Fruit fly (Drosophila melanogaster): Measurements from ENCODE around the gene 2mit.

Gene 2mit

dm6 chr3R:13078263-13078662, 77.2 kb downstream of the 2mit start (continued):
- peak; percentile 65 for TF ChIP-seq CG2712 (tag; optimal IDR thresholded peaks at IDR 0.05)
- TF ChIP-seq CG8290 (GFP tag; optimal IDR thresholded peaks at IDR 0.05), result peak; percentile 28
- TF ChIP-seq CG8290 (tag; optimal IDR thresholded peaks at IDR 0.05), result peak in 1 of 2 experiments; percentile 72
- TF ChIP-seq zen (tag; optimal IDR thresholded peaks at IDR 0.05), result peak; percentile 8
- no peak for TF ChIP-seq CG9215 (GFP tag; IDR thresholded peaks at IDR 0.05)
- no peak for TF ChIP-seq sug (tag; optimal IDR thresholded peaks at IDR 0.05)
- TF ChIP-seq nmo (GFP tag; optimal IDR thresholded peaks at IDR 0.05), result peak; percentile 34
- peak; percentile 22; the same call in 1 of the 2 replicates for TF ChIP-seq bbx (GFP tag; IDR thresholded peaks at IDR 0.05; ENCODE audit: partially characterized antibody)
- peak; percentile 44 for TF ChIP-seq CG30403 (GFP tag; optimal IDR thresholded peaks at IDR 0.05)
- TF ChIP-seq dysf (GFP tag; IDR thresholded peaks at IDR 0.05), result peak; percentile 18; the same call in 1 of the 3 replicates
- TF ChIP-seq CG42726 (GFP tag; IDR thresholded peaks at IDR 0.05; ENCODE audit: partially characterized antibody), result peak; percentile 79
- TF ChIP-seq vvl (GFP tag; IDR thresholded peaks at IDR 0.05), result peak; percentile 73
- TF ChIP-seq fd102C (GFP tag; optimal IDR thresholded peaks at IDR 0.05), result peak; percentile 12
- peak; percentile 49 for TF ChIP-seq CG15601 (tag; optimal IDR thresholded peaks at IDR 0.05)
- peak; percentile 5 for TF ChIP-seq pzg (GFP tag; optimal IDR thresholded peaks at IDR 0.05)
- peak; percentile 59 for TF ChIP-seq CG17829 (tag; optimal IDR thresholded peaks at IDR 0.05)
- TF ChIP-seq pnt (GFP tag; optimal IDR thresholded peaks at IDR 0.05), result peak; percentile 17
- peak; percentile 70 for TF ChIP-seq HmgZ (tag; optimal IDR thresholded peaks at IDR 0.05)
- TF ChIP-seq CG3407 (GFP tag; optimal IDR thresholded peaks at IDR 0.05), result no peak
- peak in 1 of 3 experiments; percentile 3 for TF ChIP-seq lola (GFP tag; optimal IDR thresholded peaks at IDR 0.05)
- peak; percentile 67 for TF ChIP-seq CG32532 (GFP tag; IDR thresholded peaks at IDR 0.05)
- no peak for TF ChIP-seq Dad (GFP tag; optimal IDR thresholded peaks at IDR 0.05)
- TF ChIP-seq trem (tag; optimal IDR thresholded peaks at IDR 0.05), result peak; percentile 46
- peak; percentile 39 for TF ChIP-seq CG12744 (GFP tag; optimal IDR thresholded peaks at IDR 0.05)
- TF ChIP-seq CG17912 (GFP tag; optimal IDR thresholded peaks at IDR 0.05), result peak; percentile 20
- TF ChIP-seq CG17361 (GFP tag; IDR thresholded peaks at IDR 0.05), result peak; percentile 53; the same call in 2 of the 3 replicates
- peak; percentile 79 for TF ChIP-seq Bgb (GFP tag; IDR thresholded peaks at IDR 0.05; ENCODE audit: partially characterized antibody)
- TF ChIP-seq yki (optimal IDR thresholded peaks at IDR 0.05), result peak; percentile 50
- peak; percentile 91 for TF ChIP-seq Med (GFP tag)
- TF ChIP-seq Rfx (GFP tag; IDR thresholded peaks at IDR 0.05), result peak; percentile 54
- peak; percentile 7 for TF ChIP-seq slou (GFP tag; optimal IDR thresholded peaks at IDR 0.05)
- TF ChIP-seq E2f2 (GFP tag; IDR thresholded peaks at IDR 0.05), result peak; percentile 78
- peak; percentile 16 to 55 for TF ChIP-seq dpn (GFP tag; optimal IDR thresholded peaks at IDR 0.05)
- TF ChIP-seq HLH54F (GFP tag; optimal IDR thresholded peaks at IDR 0.05), result peak; percentile 0
- peak; percentile 35 for TF ChIP-seq grau (tag; optimal IDR thresholded peaks at IDR 0.05)
- TF ChIP-seq CG2120 (GFP tag; optimal IDR thresholded peaks at IDR 0.05), result peak; percentile 46
- TF ChIP-seq HmgD (GFP tag; optimal IDR thresholded peaks at IDR 0.05), result peak; percentile 15
- peak; percentile 42 for TF ChIP-seq CG10267 (tag; optimal IDR thresholded peaks at IDR 0.05)
- no peak for TF ChIP-seq sisA (GFP tag; IDR thresholded peaks at IDR 0.05)
- no peak for TF ChIP-seq dan (GFP tag; IDR thresholded peaks at IDR 0.05)
- TF ChIP-seq CG10366 (GFP tag; IDR thresholded peaks at IDR 0.05), result peak; percentile 43; the same call in 1 of the 2 replicates
- TF ChIP-seq Opbp (GFP tag; IDR thresholded peaks at IDR 0.05; ENCODE audit: partially characterized antibody), result peak; percentile 43; the same call in 2 of the 3 replicates
- no peak for TF ChIP-seq Eip74EF (GFP tag; optimal IDR thresholded peaks at IDR 0.05)
- peak; percentile 94 for TF ChIP-seq Ets65A (GFP tag)
- 0 out of 2 replicates have a peak, but pooled peaks have one; percentile 11 for TF ChIP-seq CG3847 (GFP tag; IDR thresholded peaks at IDR 0.05)
- no peak for TF ChIP-seq CG3065 (GFP tag; optimal IDR thresholded peaks at IDR 0.05)
- TF ChIP-seq Ptx1 (GFP tag; IDR thresholded peaks at IDR 0.05), result peak; percentile 28; the same call in 1 of the 2 replicates
- TF ChIP-seq Hsf (GFP tag; optimal IDR thresholded peaks at IDR 0.05), result peak; percentile 48
- TF ChIP-seq inv (GFP tag; IDR thresholded peaks at IDR 0.05; ENCODE audit: partially characterized antibody), result peak; percentile 46; the same call in 1 of the 2 replicates
- no peak for TF ChIP-seq cg (GFP tag; optimal IDR thresholded peaks at IDR 0.05)
- peak; percentile 90 for TF ChIP-seq Lhr (GFP tag; optimal IDR thresholded peaks at IDR 0.05)

All from whole organism, embryonic.